Fruit fly (Drosophila melanogaster): Measurements from ENCODE around the gene mrn.

The mrn gene

DNA sequence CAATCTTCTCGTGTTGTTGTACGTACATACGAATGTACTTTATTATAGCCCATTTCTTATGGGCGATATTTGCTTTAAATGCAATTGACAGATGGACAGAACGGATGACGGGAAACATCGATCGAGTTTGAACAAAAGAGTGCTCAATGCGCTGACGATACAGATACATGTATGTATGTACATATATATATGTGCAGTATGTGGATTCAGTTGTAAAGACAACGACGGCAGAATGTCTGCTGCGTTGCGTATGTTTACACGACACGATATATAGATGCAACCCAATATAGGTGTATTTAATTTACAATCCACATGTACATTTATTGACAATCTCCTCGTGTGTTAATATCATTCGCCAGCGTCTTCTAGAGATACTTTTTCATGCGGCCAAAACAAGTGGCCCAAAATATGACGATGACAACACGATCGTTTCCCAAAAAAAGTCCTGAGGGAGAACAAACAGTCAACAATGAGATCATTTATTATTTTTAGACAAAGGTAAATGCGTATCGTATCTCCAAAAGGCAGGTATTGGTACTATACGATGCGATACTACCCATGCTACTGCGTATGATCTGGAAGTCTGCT lies 49.6 kb downstream of the mrn start:
- TF ChIP-seq CG12299 (tag; optimal IDR thresholded peaks at IDR 0.05) (peak; percentile 35), CG7987 (GFP tag; optimal IDR thresholded peaks at IDR 0.05) (no peak), Camta (GFP tag; optimal IDR thresholded peaks at IDR 0.05) (no peak), HHEX (GFP tag; optimal IDR thresholded peaks at IDR 0.05) (no peak), CG4854 (GFP tag; optimal IDR thresholded peaks at IDR 0.05) (no peak), CG12219 (GFP tag; optimal IDR thresholded peaks at IDR 0.05) (no peak), pum (GFP tag; optimal IDR thresholded peaks at IDR 0.05) (no peak), CG8924 (tag; optimal IDR thresholded peaks at IDR 0.05) (peak; percentile 3), CG1603 (tag; optimal IDR thresholded peaks at IDR 0.05) (peak; percentile 28), lbe (GFP tag; optimal IDR thresholded peaks at IDR 0.05) (peak; percentile 12), eve (GFP tag; optimal IDR thresholded peaks at IDR 0.05) (no peak), MTF-1 (GFP tag; optimal IDR thresholded peaks at IDR 0.05; ENCODE audit: borderline replicate concordance) (peak; percentile 32), Myb (GFP tag; optimal IDR thresholded peaks at IDR 0.05) (no peak), CG1602 (GFP tag; optimal IDR thresholded peaks at IDR 0.05) (no peak), Tbp (GFP tag; optimal IDR thresholded peaks at IDR 0.05) (no peak), Hey (tag; optimal IDR thresholded peaks at IDR 0.05) (no peak), Gsc (GFP tag; IDR thresholded peaks at IDR 0.05) (no peak), tup (GFP tag; optimal IDR thresholded peaks at IDR 0.05) (no peak), Sry-β (GFP tag; optimal IDR thresholded peaks at IDR 0.05) (peak; percentile 3), insv (GFP tag; optimal IDR thresholded peaks at IDR 0.05) (no peak), CG18011 (GFP tag; optimal IDR thresholded peaks at IDR 0.05) (no peak), CG12071 (GFP tag; optimal IDR thresholded peaks at IDR 0.05) (peak; percentile 26), CG14050 (GFP tag; IDR thresholded peaks at IDR 0.05) (no peak), wek (GFP tag; optimal IDR thresholded peaks at IDR 0.05) (peak; percentile 43), ci (GFP tag; IDR thresholded peaks at IDR 0.05) (peak; percentile 43; the same call in 1 of the 3 replicates), CG11247 (GFP tag; IDR thresholded peaks at IDR 0.05) (no peak), so (GFP tag; IDR thresholded peaks at IDR 0.05) (no peak), Doc2 (GFP tag; IDR thresholded peaks at IDR 0.05) (no peak), sc (optimal IDR thresholded peaks at IDR 0.05) (no peak), sc (GFP tag; optimal IDR thresholded peaks at IDR 0.05) (no peak), CG5180 (GFP tag; optimal IDR thresholded peaks at IDR 0.05) (peak; percentile 33), CG18262 (tag; optimal IDR thresholded peaks at IDR 0.05) (no peak), CHES-1-like (GFP tag; optimal IDR thresholded peaks at IDR 0.05) (no peak), CG42726 (GFP tag; IDR thresholded peaks at IDR 0.05; ENCODE audit: partially characterized antibody) (no peak), Eip74EF (GFP tag; optimal IDR thresholded peaks at IDR 0.05) (no peak), Doc3 (GFP tag; IDR thresholded peaks at IDR 0.05; ENCODE audit: partially characterized antibody) (no peak), CG15601 (tag; optimal IDR thresholded peaks at IDR 0.05) (peak; percentile 45), CG31388 (GFP tag; optimal IDR thresholded peaks at IDR 0.05) (no peak), ewg (GFP tag; optimal IDR thresholded peaks at IDR 0.05) (no peak), CG9437 (GFP tag; optimal IDR thresholded peaks at IDR 0.05) (no peak), sna (GFP tag; IDR thresholded peaks at IDR 0.05; ENCODE audit: partially characterized antibody) (no peak), Hr51 (GFP tag; optimal IDR thresholded peaks at IDR 0.05) (no peak), CG10565 (GFP tag; optimal IDR thresholded peaks at IDR 0.05) (no peak), Poxn (GFP tag; IDR thresholded peaks at IDR 0.05) (no peak), CG14667 (GFP tag; IDR thresholded peaks at IDR 0.05) (no peak), CG17361 (GFP tag; IDR thresholded peaks at IDR 0.05) (no peak), bcd (GFP tag; optimal IDR thresholded peaks at IDR 0.05) (no peak), HLH4C (GFP tag; IDR thresholded peaks at IDR 0.05; ENCODE audit: partially characterized antibody) (no peak), hth (optimal IDR thresholded peaks at IDR 0.05) (no peak), mam (GFP tag; optimal IDR thresholded peaks at IDR 0.05) (no peak)

All from whole organism, embryonic.